Worm (Caenorhabditis elegans) whole organism, young adult: ENCODE data around the gene znf-598.

ENCODE experiments used
- B0019.2 ChIP-seq: fragments of 200-800 bp; sonication (Bioruptor generic); conservative IDR thresholded peaks from 2 replicates; pipeline ENCODE4 v1.3.6; 2022; ENCODE audit warnings: missing genetic modification reagents, missing genetic modification characterization, missing compliant biosample characterization
- B0261.1 ChIP-seq: sonication (generic microtip); optimal IDR thresholded peaks from 2 replicates; lab custom pipeline; 2016; ENCODE audit warnings: mild to moderate bottlenecking, missing genetic modification characterization, moderate library complexity, missing compliant biosample characterization
- B0336.3 ChIP-seq: fragments of 200-800 bp; sonication (Bioruptor generic); IDR thresholded peaks from 2 replicates; pipeline ENCODE4 v1.3.6; 2022; ENCODE audit warnings: missing genetic modification characterization, missing compliant biosample characterization
- D2030.7 ChIP-seq: fragments of 200-800 bp; sonication (Bioruptor generic); IDR thresholded peaks from 2 replicates; pipeline ENCODE4 v1.3.6; 2022; ENCODE audit warnings: missing genetic modification reagents, missing genetic modification characterization, missing compliant biosample characterization
- F10E7.11 ChIP-seq: sonication (generic microtip); optimal IDR thresholded peaks from 2 replicates; lab custom pipeline; 2017; ENCODE audit warnings: mild to moderate bottlenecking, missing genetic modification characterization, moderate library complexity, missing compliant biosample characterization
- F33H1.4 ChIP-seq: fragments of 200-800 bp; sonication (Bioruptor generic); IDR thresholded peaks from 2 replicates; pipeline ENCODE4 v1.3.6; 2022; ENCODE audit warnings: missing genetic modification reagents, missing genetic modification characterization, missing compliant biosample characterization
- F39B2.1 ChIP-seq: fragments of 200-800 bp; sonication (Bioruptor generic); IDR thresholded peaks from 2 replicates; pipeline ENCODE4 v1.3.6; 2022; ENCODE audit warnings: missing genetic modification reagents, missing genetic modification characterization, missing compliant biosample characterization
- F57A8.1 ChIP-seq: fragments of 200-800 bp; sonication (Bioruptor generic); optimal IDR thresholded peaks from 2 replicates; lab custom pipeline; 2018; ENCODE audit warnings: mild to moderate bottlenecking, missing genetic modification characterization, moderate library complexity, missing compliant biosample characterization
- Y53F4B.3 ChIP-seq: fragments of 200-800 bp; sonication (Bioruptor generic); IDR thresholded peaks from 2 replicates; pipeline ENCODE4 v1.3.6; 2022; ENCODE audit warnings: missing genetic modification reagents, missing genetic modification characterization, missing compliant biosample characterization
- Y53G8AR.9 ChIP-seq: fragments of 200-800 bp; sonication (Bioruptor generic); conservative IDR thresholded peaks from 2 replicates; pipeline ENCODE4 v1.3.6; 2022; ENCODE audit warnings: missing genetic modification reagents, missing genetic modification characterization, missing compliant biosample characterization
- Y95B8A.8 ChIP-seq: fragments of 200-800 bp; sonication (Bioruptor generic); IDR thresholded peaks from 2 replicates; pipeline ENCODE4 v1.3.6; 2022; ENCODE audit warnings: missing genetic modification reagents, missing genetic modification characterization, missing compliant biosample characterization
- akir-1 ChIP-seq: fragments of 200-800 bp; sonication (Bioruptor generic); optimal IDR thresholded peaks from 2 replicates; lab custom pipeline; 2018; ENCODE audit warnings: mild to moderate bottlenecking, missing genetic modification characterization, moderate library complexity, missing compliant biosample characterization
- ama-1 ChIP-seq, 3 experiments: fragments of 150-350 bp in 1 of 3; sonication (generic microtip) in 2 of 3; optimal IDR thresholded peaks; 2 replicates each; lab custom pipeline; 2014 to 2018; ENCODE audit warnings: missing biosample characterization in 2 of 3, missing genetic modification characterization in 2 of 3, missing genetic modification reagents in 2 of 3
- aptf-3 ChIP-seq: fragments of 200-800 bp; sonication (Bioruptor generic); IDR thresholded peaks from 2 replicates; pipeline ENCODE4 v1.3.6; 2022; ENCODE audit warnings: missing genetic modification characterization, missing compliant biosample characterization
- atf-7 ChIP-seq: sonication (generic microtip); optimal IDR thresholded peaks from 2 replicates; lab custom pipeline; 2017; ENCODE audit warnings: mild to moderate bottlenecking, missing genetic modification characterization, missing compliant biosample characterization
- athp-1 ChIP-seq: sonication (generic microtip); optimal IDR thresholded peaks from 2 replicates; lab custom pipeline; 2017; ENCODE audit warnings: mild to moderate bottlenecking, missing genetic modification characterization, missing compliant biosample characterization
- attf-5 ChIP-seq: fragments of 200-800 bp; sonication (Bioruptor generic); optimal IDR thresholded peaks from 2 replicates; lab custom pipeline; 2018; ENCODE audit warnings: mild to moderate bottlenecking, missing genetic modification characterization, missing compliant biosample characterization
- attf-6 ChIP-seq: fragments of 200-800 bp; sonication (Bioruptor generic); IDR thresholded peaks from 2 replicates; pipeline ENCODE4 v1.3.6; 2022; ENCODE audit warnings: missing genetic modification reagents, missing genetic modification characterization, missing compliant biosample characterization
- bed-2 ChIP-seq: fragments of 200-800 bp; sonication (Bioruptor generic); IDR thresholded peaks from 2 replicates; pipeline ENCODE4 v1.3.6; 2022; ENCODE audit warnings: missing genetic modification reagents, missing genetic modification characterization, missing compliant biosample characterization
- ccch-3 ChIP-seq: fragments of 200-800 bp; sonication (Bioruptor generic); optimal IDR thresholded peaks from 2 replicates; lab custom pipeline; 2018; ENCODE audit warnings: mild to moderate bottlenecking, missing genetic modification characterization, missing compliant biosample characterization
- cebp-1 ChIP-seq, 2 experiments: fragments of 200-800 bp in 1 of 2; sonication (Bioruptor generic) in 1 of 2; sonication (generic microtip) in 1 of 2; IDR thresholded peaks in 1 of 2; optimal IDR thresholded peaks in 1 of 2; 2 replicates each; pipeline versions ENCODE4 v1.3.6 to Lab custom; 2017 to 2022; ENCODE audit warnings: missing compliant biosample characterization in 2 of 2, missing genetic modification characterization in 2 of 2, mild to moderate bottlenecking in 1 of 2, missing genetic modification reagents in 1 of 2, moderate library complexity in 1 of 2
- cebp-2 ChIP-seq: fragments of 200-800 bp; sonication (Bioruptor generic); IDR thresholded peaks from 2 replicates; pipeline ENCODE4 v1.3.6; 2022; ENCODE audit warnings: missing genetic modification characterization, missing compliant biosample characterization
- ceh-40 ChIP-seq: fragments of 200-800 bp; sonication (Bioruptor generic); IDR thresholded peaks from 2 replicates; pipeline ENCODE4 v1.3.6; 2022; ENCODE audit warnings: missing genetic modification characterization, missing compliant biosample characterization
- ceh-79 ChIP-seq: sonication (generic microtip); optimal IDR thresholded peaks from 2 replicates; lab custom pipeline; 2017; ENCODE audit warnings: mild to moderate bottlenecking, missing genetic modification characterization, missing compliant biosample characterization
- die-1 ChIP-seq: sonication (generic microtip); optimal IDR thresholded peaks from 2 replicates; lab custom pipeline; 2016; ENCODE audit warnings: missing genotype, mild to moderate bottlenecking, missing genetic modification characterization, missing compliant biosample characterization
- dpl-1 ChIP-seq: fragments of 150-350 bp; optimal IDR thresholded peaks from 2 replicates; lab custom pipeline; 2014; ENCODE audit warnings: missing biosample characterization, missing genetic modification reagents, missing genetic modification characterization
- egl-44 ChIP-seq: fragments of 200-800 bp; sonication (Bioruptor generic); IDR thresholded peaks from 2 replicates; pipeline ENCODE4 v1.3.6; 2022; ENCODE audit warnings: missing genetic modification reagents, missing genetic modification characterization, missing compliant biosample characterization
- let-526 ChIP-seq: fragments of 200-800 bp; sonication (Bioruptor generic); IDR thresholded peaks from 2 replicates; pipeline ENCODE4 v1.3.6; 2022; ENCODE audit warnings: missing genetic modification reagents, missing genetic modification characterization, missing compliant biosample characterization
- lin-40 ChIP-seq: sonication (generic microtip); optimal IDR thresholded peaks from 2 replicates; lab custom pipeline; 2016; ENCODE audit warnings: missing genetic modification characterization, mild to moderate bottlenecking, missing compliant biosample characterization, missing genotype, missing genetic modification reagents
- lin-54 ChIP-seq: fragments of 200-800 bp; sonication (Bioruptor generic); optimal IDR thresholded peaks from 2 replicates; lab custom pipeline; 2018; ENCODE audit warnings: mild to moderate bottlenecking, missing genetic modification characterization, missing compliant biosample characterization
- madf-6 ChIP-seq: fragments of 200-800 bp; sonication (Bioruptor generic); IDR thresholded peaks from 2 replicates; pipeline ENCODE4 v1.3.6; 2022; ENCODE audit warnings: missing genetic modification reagents, missing genetic modification characterization, missing compliant biosample characterization
- mcd-1 ChIP-seq: fragments of 200-800 bp; sonication (Bioruptor generic); IDR thresholded peaks from 2 replicates; pipeline ENCODE4 v1.3.6; 2022; ENCODE audit warnings: missing genetic modification reagents, missing genetic modification characterization, missing compliant biosample characterization
- mel-28 ChIP-seq: sonication (generic microtip); optimal IDR thresholded peaks from 2 replicates; lab custom pipeline; 2016; ENCODE audit warnings: borderline replicate concordance, mild to moderate bottlenecking, missing genetic modification characterization, missing compliant biosample characterization
- mes-4 ChIP-seq: sonication (generic microtip); optimal IDR thresholded peaks from 2 replicates; lab custom pipeline; 2016; ENCODE audit warnings: missing genotype, missing genetic modification characterization, missing compliant biosample characterization
- mxl-1 ChIP-seq: sonication (generic microtip); optimal IDR thresholded peaks from 2 replicates; lab custom pipeline; 2016; ENCODE audit warnings: missing genetic modification characterization, missing compliant biosample characterization
- nfya-2 ChIP-seq: fragments of 200-800 bp; sonication (Bioruptor generic); IDR thresholded peaks from 2 replicates; pipeline ENCODE4 v1.3.6; 2022; ENCODE audit warnings: missing genetic modification reagents, missing genetic modification characterization, missing compliant biosample characterization
- nhr-90 ChIP-seq: sonication (generic microtip); optimal IDR thresholded peaks from 2 replicates; lab custom pipeline; 2016; ENCODE audit warnings: missing genotype, mild to moderate bottlenecking, missing genetic modification characterization, missing compliant biosample characterization
- pbrm-1 ChIP-seq: fragments of 200-800 bp; sonication (Bioruptor generic); IDR thresholded peaks from 2 replicates; pipeline ENCODE4 v1.3.6; 2022; ENCODE audit warnings: missing genetic modification reagents, missing genetic modification characterization, missing compliant biosample characterization
- rcor-1 ChIP-seq: fragments of 200-800 bp; sonication (Bioruptor generic); IDR thresholded peaks from 2 replicates; pipeline ENCODE4 v1.3.6; 2022; ENCODE audit warnings: missing genetic modification reagents, missing genetic modification characterization, missing compliant biosample characterization
- rec-8 ChIP-seq, 2 experiments: sonication (generic microtip); optimal IDR thresholded peaks; 2 replicates each; lab custom pipeline; 2016; ENCODE audit warnings: mild to moderate bottlenecking in 2 of 2, missing genetic modification characterization in 2 of 2, missing genetic modification reagents in 2 of 2, missing genotype in 2 of 2, missing biosample characterization in 1 of 2, missing compliant biosample characterization in 1 of 2, moderate library complexity in 1 of 2
- snpc-3.4 ChIP-seq: sonication (generic microtip); optimal IDR thresholded peaks from 2 replicates; lab custom pipeline; 2017; ENCODE audit warnings: missing genetic modification characterization, mild to moderate bottlenecking, missing compliant biosample characterization, antibody characterized with exemption, moderate library complexity, missing genotype, missing genetic modification reagents
- somi-1 ChIP-seq: fragments of 200-800 bp; sonication (Bioruptor generic); optimal IDR thresholded peaks from 2 replicates; lab custom pipeline; 2018; ENCODE audit warnings: mild to moderate bottlenecking, missing genetic modification characterization, missing compliant biosample characterization
- tbp1 ChIP-seq: fragments of 200-800 bp; sonication (Bioruptor generic); optimal IDR thresholded peaks from 2 replicates; lab custom pipeline; 2018; ENCODE audit warnings: mild to moderate bottlenecking, missing genetic modification characterization, missing compliant biosample characterization
- tbx-9 ChIP-seq: sonication (generic microtip); optimal IDR thresholded peaks from 2 replicates; lab custom pipeline; 2016; ENCODE audit warnings: borderline replicate concordance, missing genetic modification characterization, inconsistent platforms, missing compliant biosample characterization
- unc-130 ChIP-seq: sonication (generic microtip); optimal IDR thresholded peaks from 2 replicates; lab custom pipeline; 2016; ENCODE audit warnings: missing genetic modification reagents, missing genetic modification characterization, missing compliant biosample characterization
- unc-62 ChIP-seq: fragments of 150-350 bp; optimal IDR thresholded peaks from 2 replicates; lab custom pipeline; 2014; ENCODE audit warnings: missing biosample characterization, missing genetic modification reagents, missing genetic modification characterization
- ztf-25 ChIP-seq: fragments of 200-800 bp; sonication (Bioruptor generic); IDR thresholded peaks from 2 replicates; pipeline ENCODE4 v1.3.6; 2022; ENCODE audit warnings: missing genetic modification reagents, missing genetic modification characterization, missing compliant biosample characterization
- ztf-26 ChIP-seq: sonication (generic microtip); optimal IDR thresholded peaks from 2 replicates; lab custom pipeline; 2017; ENCODE audit warnings: missing genetic modification characterization, missing compliant biosample characterization
- ztf-3 ChIP-seq: fragments of 200-800 bp; sonication (Bioruptor generic); optimal IDR thresholded peaks from 2 replicates; lab custom pipeline; 2018; ENCODE audit warnings: mild to moderate bottlenecking, missing genetic modification characterization, missing compliant biosample characterization

The znf-598 gene

DNA sequence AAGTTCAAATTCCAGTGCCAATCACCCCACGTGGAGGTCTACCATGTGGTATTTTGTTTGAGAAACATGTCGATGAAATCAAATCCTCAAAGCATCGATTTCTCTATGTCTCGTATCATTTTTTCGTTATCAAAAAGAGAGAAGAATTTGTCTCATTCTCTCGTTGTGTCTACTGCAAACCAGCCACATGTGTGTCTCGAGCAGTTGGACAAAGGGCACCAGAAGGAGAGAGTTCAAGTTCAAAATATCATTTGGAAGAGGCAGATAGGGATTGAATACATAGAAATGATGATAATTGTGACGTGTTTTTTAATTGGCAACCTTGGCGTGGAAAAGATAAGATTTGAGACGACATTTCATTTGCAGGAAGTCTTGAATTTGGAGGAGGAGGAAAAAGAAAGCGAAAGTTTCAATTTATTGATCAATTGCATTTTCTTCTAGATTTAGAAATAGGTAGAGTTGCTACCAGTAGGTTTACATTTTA is 33.7 kb downstream of the znf-598 start (continued):
- TF ChIP-seq lin-54 (GFP tag; lab: Kevin White, UChicago) (peak; percentile 29), unc-62 (GFP tag; lab: Kevin White, UChicago) (no peak), atf-7 (tag; lab: Kevin White, UChicago) (no peak), bed-2 (GFP tag; lab: Robert Waterston, UW) (no peak), mes-4 (tag; lab: Kevin White, UChicago) (no peak), nhr-90 (tag; lab: Kevin White, UChicago) (no peak), athp-1 (tag; lab: Kevin White, UChicago) (no peak), tbp1 (GFP tag; lab: Kevin White, UChicago) (no peak), mxl-1 (tag; lab: Kevin White, UChicago) (no peak), dpl-1 (GFP tag; lab: Kevin White, UChicago) (no peak), F39B2.1 (GFP tag; lab: Robert Waterston, UW) (no peak), ama-1 (optimal IDR thresholded peaks at IDR 0.05; lab: Kevin White, UChicago) (no peak), ama-1 (GFP tag; optimal IDR thresholded peaks at IDR 0.05; lab: Kevin White, UChicago) (no peak), Y53F4B.3 (no peak), F57A8.1 (GFP tag; lab: Kevin White, UChicago) (no peak), attf-5 (GFP tag; lab: Kevin White, UChicago) (peak; percentile 62), mel-28 (tag; lab: Kevin White, UChicago) (no peak), rcor-1 (no peak), let-526 (GFP tag; lab: Robert Waterston, UW) (0 out of 2 replicates have a peak, but pooled peaks have one; percentile 21), F33H1.4 (no peak), snpc-3.4 (tag; lab: Kevin White, UChicago) (no peak), unc-130 (GFP tag; lab: Kevin White, UChicago) (no peak), somi-1 (GFP tag; lab: Kevin White, UChicago) (peak; percentile 62), B0261.1 (no peak), lin-40 (peak; percentile 43), aptf-3 (GFP tag; lab: Robert Waterston, UW) (no peak), ccch-3 (GFP tag; lab: Kevin White, UChicago) (no peak), D2030.7 (no peak), mcd-1 (GFP tag; lab: Robert Waterston, UW) (no peak), pbrm-1 (GFP tag; lab: Robert Waterston, UW) (peak; percentile 53; the same call in 1 of the 2 replicates), ztf-25 (GFP tag; lab: Robert Waterston, UW) (no peak), B0336.3 (GFP tag; lab: Robert Waterston, UW) (no peak), ceh-40 (GFP tag; lab: Robert Waterston, UW) (no peak), Y53G8AR.9 (no peak), F10E7.11 (tag; lab: Kevin White, UChicago) (no peak), nfya-2 (GFP tag; lab: Robert Waterston, UW) (no peak), ztf-3 (no peak), tbx-9 (tag; lab: Kevin White, UChicago) (no peak), cebp-2 (GFP tag; lab: Robert Waterston, UW) (no peak), Y95B8A.8 (GFP tag; lab: Robert Waterston, UW) (no peak), attf-6 (GFP tag; lab: Robert Waterston, UW) (no peak), ceh-79 (no peak), B0019.2 (GFP tag; lab: Robert Waterston, UW) (no peak), egl-44 (GFP tag; lab: Robert Waterston, UW) (no peak), ztf-26 (tag; lab: Kevin White, UChicago) (peak; percentile 36), die-1 (tag; lab: Kevin White, UChicago) (peak; percentile 3), cebp-1 (GFP tag; IDR thresholded peaks at IDR 0.05; lab: Robert Waterston, UW) (no peak), cebp-1 (tag; optimal IDR thresholded peaks at IDR 0.05; lab: Kevin White, UChicago) (peak; percentile 55), rec-8 (tag; optimal IDR thresholded peaks at IDR 0.05; lab: Kevin White, UChicago) (no peak), madf-6 (GFP tag; lab: Robert Waterston, UW) (no peak), akir-1 (GFP tag; lab: Kevin White, UChicago) (no peak)
